Worm (Caenorhabditis elegans) whole organism, L3 larva: ENCODE data around the gene F56D6.6.

ENCODE experiments used
- R02D3.7 ChIP-seq: fragments of 150-350 bp; optimal IDR thresholded peaks from 2 replicates; lab custom pipeline; 2014; ENCODE audit warnings: missing biosample characterization, missing genetic modification characterization
- aly-2 ChIP-seq: fragments of 150-350 bp; optimal IDR thresholded peaks from 2 replicates; lab custom pipeline; 2014; ENCODE audit warnings: missing biosample characterization, missing genetic modification characterization
- ama-1 ChIP-seq: fragments of 150-350 bp; optimal IDR thresholded peaks from 2 replicates; lab custom pipeline; 2018
- ceh-16 ChIP-seq: sonication (generic microtip); optimal IDR thresholded peaks from 2 replicates; lab custom pipeline; 2017; ENCODE audit warnings: missing biosample characterization, missing genetic modification characterization
- daf-12 ChIP-seq: fragments of 150-350 bp; optimal IDR thresholded peaks from 2 replicates; lab custom pipeline; 2014; ENCODE audit warnings: missing biosample characterization, missing genetic modification reagents, missing genetic modification characterization
- egl-5 ChIP-seq: fragments of 150-350 bp; optimal IDR thresholded peaks from 2 replicates; lab custom pipeline; 2017; ENCODE audit warnings: missing biosample characterization, missing genetic modification reagents, missing genetic modification characterization, inconsistent platforms
- elt-1 ChIP-seq: fragments of 150-350 bp; optimal IDR thresholded peaks from 2 replicates; lab custom pipeline; 2014; ENCODE audit warnings: missing biosample characterization, missing genetic modification characterization
- elt-2 ChIP-seq: sonication (generic microtip); optimal IDR thresholded peaks from 2 replicates; lab custom pipeline; 2016; ENCODE audit warnings: missing genetic modification reagents, mild to moderate bottlenecking, missing genetic modification characterization, missing compliant biosample characterization
- elt-3 ChIP-seq, 3 experiments: fragments of 150-350 bp in 1 of 3; sonication (generic microtip) in 2 of 3; optimal IDR thresholded peaks; 2 replicates in 2 of 3; 4 replicates in 1 of 3; lab custom pipeline; 2014 to 2017; ENCODE audit warnings: missing biosample characterization in 3 of 3, missing genetic modification characterization in 3 of 3
- fkh-2 ChIP-seq: fragments of 150-350 bp; optimal IDR thresholded peaks from 2 replicates; lab custom pipeline; 2014; ENCODE audit warnings: missing biosample characterization, missing genetic modification reagents, missing genetic modification characterization
- fos-1 ChIP-seq: fragments of 150-350 bp; optimal IDR thresholded peaks from 2 replicates; lab custom pipeline; 2014; ENCODE audit warnings: missing biosample characterization, missing genetic modification characterization
- jun-1 ChIP-seq: fragments of 150-350 bp; optimal IDR thresholded peaks from 2 replicates; lab custom pipeline; 2014; ENCODE audit warnings: missing biosample characterization, missing genetic modification reagents, missing genetic modification characterization
- lin-15B ChIP-seq: fragments of 150-350 bp; optimal IDR thresholded peaks from 2 replicates; lab custom pipeline; 2014; ENCODE audit warnings: missing biosample characterization, missing genetic modification characterization
- lin-39 ChIP-seq: fragments of 150-350 bp; optimal IDR thresholded peaks from 2 replicates; lab custom pipeline; 2018; ENCODE audit warnings: missing biosample characterization, missing genetic modification reagents, missing genetic modification characterization
- lsy-12 ChIP-seq: sonication (generic microtip); optimal IDR thresholded peaks from 2 replicates; lab custom pipeline; 2016; ENCODE audit warnings: mild to moderate bottlenecking, missing genetic modification characterization, missing compliant biosample characterization
- mdl-1 ChIP-seq: fragments of 150-350 bp; optimal IDR thresholded peaks from 2 replicates; lab custom pipeline; 2014; ENCODE audit warnings: missing biosample characterization, missing genetic modification characterization
- nfya-1 ChIP-seq: sonication (generic microtip); optimal IDR thresholded peaks from 2 replicates; lab custom pipeline; 2017; ENCODE audit warnings: missing genetic modification characterization, mild to moderate bottlenecking, missing compliant biosample characterization, antibody characterized with exemption, moderate library complexity; ENCODE audit not compliant: insufficient read depth
- nhr-25 ChIP-seq: sonication (generic microtip); optimal IDR thresholded peaks from 2 replicates; lab custom pipeline; 2017; ENCODE audit warnings: missing biosample characterization, missing genetic modification characterization
- nhr-28 ChIP-seq: fragments of 150-350 bp; optimal IDR thresholded peaks from 2 replicates; lab custom pipeline; 2014; ENCODE audit warnings: missing biosample characterization, missing genetic modification characterization
- nhr-43 ChIP-seq: sonication (generic microtip); optimal IDR thresholded peaks from 2 replicates; lab custom pipeline; 2016; ENCODE audit warnings: mild to moderate bottlenecking, missing genetic modification characterization, missing compliant biosample characterization; ENCODE audit not compliant: poor library complexity, severe bottlenecking
- nhr-67 ChIP-seq: fragments of 150-350 bp; optimal IDR thresholded peaks from 2 replicates; lab custom pipeline; 2014; ENCODE audit warnings: missing biosample characterization, missing genetic modification characterization
- nhr-77 ChIP-seq: fragments of 150-350 bp; optimal IDR thresholded peaks from 2 replicates; lab custom pipeline; 2014; ENCODE audit warnings: missing biosample characterization, missing genetic modification characterization
- pha-4 ChIP-seq: fragments of 150-350 bp; optimal IDR thresholded peaks from 2 replicates; lab custom pipeline; 2014; ENCODE audit warnings: missing biosample characterization, missing genetic modification reagents, missing genetic modification characterization
- pqm-1 ChIP-seq: fragments of 150-350 bp; optimal IDR thresholded peaks from 2 replicates; lab custom pipeline; 2017; ENCODE audit warnings: missing biosample characterization, missing genetic modification characterization, inconsistent platforms
- skn-1 ChIP-seq: fragments of 150-350 bp; optimal IDR thresholded peaks from 2 replicates; lab custom pipeline; 2014; ENCODE audit warnings: missing biosample characterization, missing genetic modification characterization
- tbx-2 ChIP-seq: sonication (generic microtip); optimal IDR thresholded peaks from 2 replicates; lab custom pipeline; 2016; ENCODE audit warnings: mild to moderate bottlenecking, missing genetic modification characterization, missing compliant biosample characterization
- unc-39 ChIP-seq: sonication (generic microtip); optimal IDR thresholded peaks from 4 replicates; lab custom pipeline; 2017; ENCODE audit warnings: missing biosample characterization, missing genetic modification characterization
- zag-1 ChIP-seq: fragments of 150-350 bp; optimal IDR thresholded peaks from 2 replicates; lab custom pipeline; 2014; ENCODE audit warnings: missing biosample characterization, missing genetic modification characterization
- ztf-4 ChIP-seq: fragments of 150-350 bp; optimal IDR thresholded peaks from 2 replicates; lab custom pipeline; 2014; ENCODE audit warnings: missing biosample characterization, missing genetic modification characterization

Gene F56D6.6

DNA sequence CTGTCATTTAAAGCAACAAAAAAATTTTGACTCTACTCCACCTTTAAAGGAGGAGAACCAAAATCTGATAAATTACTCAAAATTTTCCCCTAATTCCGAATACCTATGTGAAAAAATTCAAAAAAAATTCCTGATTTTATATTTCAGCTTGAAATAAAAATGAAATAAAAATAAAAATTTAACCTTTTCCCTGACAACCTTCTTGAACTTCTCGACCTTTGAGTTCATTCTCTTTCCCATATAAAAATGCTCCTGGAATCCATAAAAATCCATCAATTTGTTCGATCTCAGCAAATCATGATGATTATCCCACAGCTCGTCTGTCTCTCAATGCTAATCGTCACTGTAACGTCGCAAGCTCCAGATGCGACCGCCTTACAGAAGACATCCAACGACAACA is at the start of gene F56D6.6:
F56D6.6 (plus strand) TSS at position 301 of the 400 bp plus-strand sequence.
- TF ChIP-seq nhr-25 (tag; lab: Kevin White, UChicago) (no peak), elt-2 (no peak), nhr-28 (tag; lab: Kevin White, UChicago) (no peak)

ce11 chrIV:3853557-3853956 is 49.5 kb upstream of the F56D6.6 start:
- TF ChIP-seq nfya-1 (tag; lab: Kevin White, UChicago) (no peak), ztf-4 (tag; lab: Kevin White, UChicago) (no peak), elt-1 (tag; lab: Kevin White, UChicago) (no peak), aly-2 (tag; lab: Kevin White, UChicago) (no peak), nhr-25 (tag; lab: Kevin White, UChicago) (no peak), ceh-16 (tag; lab: Kevin White, UChicago) (no peak), pqm-1 (tag; lab: Kevin White, UChicago) (no peak), lsy-12 (tag; lab: Kevin White, UChicago) (no peak), zag-1 (no peak), mdl-1 (tag; lab: Kevin White, UChicago) (no peak)

DNA sequence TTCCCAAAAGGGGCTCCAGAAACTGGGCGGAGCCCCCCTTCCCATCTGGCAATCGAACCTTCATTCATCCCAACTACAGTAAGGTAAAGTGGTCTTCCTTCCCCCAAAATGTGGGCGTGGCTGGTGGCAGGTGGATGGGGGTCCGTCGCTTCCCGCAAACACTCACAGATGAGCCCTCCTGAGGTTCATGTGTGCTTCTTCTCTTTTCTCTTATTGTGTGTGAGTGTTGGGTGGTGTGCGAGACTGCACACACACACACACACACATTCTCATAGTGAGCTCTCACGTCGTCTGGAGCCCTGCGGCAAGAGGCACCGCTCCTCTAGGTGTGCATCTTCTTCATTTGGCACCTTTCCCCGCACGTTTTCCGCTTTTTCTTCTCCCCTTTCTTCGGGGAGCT is 48.4 kb upstream of the F56D6.6 start:
- TF ChIP-seq fos-1 (no peak), nfya-1 (tag; lab: Kevin White, UChicago) (peak; percentile 9)

DNA sequence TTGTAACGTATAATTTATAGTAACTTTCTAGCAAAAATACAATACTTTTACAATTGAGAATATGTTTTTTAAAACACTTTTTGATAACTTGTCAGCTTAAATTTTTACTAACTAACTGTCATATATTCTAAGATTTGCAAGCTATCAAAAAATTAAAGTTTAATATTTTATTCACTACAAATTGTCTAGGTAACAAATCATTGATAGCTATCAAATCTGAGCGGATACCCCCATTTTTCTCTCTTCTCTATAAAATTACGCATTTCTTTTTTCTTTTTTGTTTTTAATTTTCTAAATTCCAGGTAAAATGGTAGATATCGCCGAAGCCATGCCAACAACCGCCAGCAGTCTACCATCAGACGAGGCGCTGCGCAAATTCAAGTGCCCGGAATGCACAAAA is 47.5 kb upstream of the F56D6.6 start, which contains the start of gene zag-1:
zag-1 (plus strand) TSS at position 301 of the 400 bp plus-strand sequence.
- TF ChIP-seq nhr-67 (tag; lab: Kevin White, UChicago) (no peak), fkh-2 (no peak), unc-39 (tag; lab: Kevin White, UChicago) (no peak), fos-1 (no peak), lin-39 (no peak), nhr-77 (tag; lab: Kevin White, UChicago) (no peak), zag-1 (no peak)

DNA sequence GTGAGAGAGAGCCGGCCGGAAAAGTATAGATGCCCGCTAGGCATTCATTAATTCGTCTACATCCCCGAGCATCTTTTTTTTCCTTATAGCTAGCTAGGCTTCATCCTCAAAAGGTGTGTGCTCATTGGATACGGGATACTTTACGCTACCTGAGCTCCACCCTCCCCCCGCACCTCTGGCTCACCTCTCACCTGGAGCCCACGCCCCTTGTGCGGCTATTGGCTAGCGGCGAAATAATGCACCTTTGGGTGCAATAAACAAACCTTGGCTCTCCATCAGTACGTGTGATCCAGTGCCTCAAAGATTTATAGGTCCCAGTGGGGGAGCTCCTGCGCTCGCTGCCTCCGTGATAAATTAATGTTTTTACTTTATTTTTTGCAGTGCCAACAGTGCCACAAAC is 46.9 kb upstream of the F56D6.6 start:
- TF ChIP-seq ama-1 (lab: Kevin White, UChicago) (no peak), lin-15B (tag; lab: Kevin White, UChicago) (no peak), jun-1 (tag; lab: Kevin White, UChicago) (no peak), fkh-2 (no peak), lin-39 (peak; percentile 21), nfya-1 (tag; lab: Kevin White, UChicago) (peak; percentile 65), skn-1 (tag; lab: Kevin White, UChicago) (no peak)

ce11 chrIV:3857999-3858552 is 45.0 kb upstream of the F56D6.6 start:
- no peak for TF ChIP-seq mdl-1 (tag; lab: Kevin White, UChicago)
- TF ChIP-seq lin-39: peak; percentile 7

DNA sequence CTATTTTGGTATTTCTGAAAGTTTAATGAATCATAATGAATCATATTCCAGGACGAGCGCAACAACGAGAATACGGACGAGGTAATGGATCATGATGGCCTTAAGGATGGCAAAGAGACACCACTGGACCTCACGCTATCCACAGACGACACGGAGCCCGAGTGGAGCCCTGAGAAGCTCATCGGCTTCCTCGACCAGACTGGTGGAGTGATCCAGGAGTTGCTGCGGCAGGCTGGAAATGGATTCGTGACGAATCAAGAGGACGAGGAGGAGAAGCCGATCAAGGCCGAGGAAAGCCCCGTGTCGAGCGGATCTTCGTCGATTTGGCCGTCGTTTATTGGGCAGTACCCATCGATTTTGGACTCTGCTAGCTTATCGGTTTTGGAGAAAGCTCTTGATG is 43.5 kb upstream of the F56D6.6 start:
- no peak for TF ChIP-seq skn-1 (tag; lab: Kevin White, UChicago)
- TF ChIP-seq daf-12 (tag; lab: Kevin White, UChicago): no peak
- TF ChIP-seq egl-5 (tag; lab: Kevin White, UChicago): no peak
- no peak for TF ChIP-seq aly-2 (tag; lab: Kevin White, UChicago)
- TF ChIP-seq elt-2: no peak

DNA sequence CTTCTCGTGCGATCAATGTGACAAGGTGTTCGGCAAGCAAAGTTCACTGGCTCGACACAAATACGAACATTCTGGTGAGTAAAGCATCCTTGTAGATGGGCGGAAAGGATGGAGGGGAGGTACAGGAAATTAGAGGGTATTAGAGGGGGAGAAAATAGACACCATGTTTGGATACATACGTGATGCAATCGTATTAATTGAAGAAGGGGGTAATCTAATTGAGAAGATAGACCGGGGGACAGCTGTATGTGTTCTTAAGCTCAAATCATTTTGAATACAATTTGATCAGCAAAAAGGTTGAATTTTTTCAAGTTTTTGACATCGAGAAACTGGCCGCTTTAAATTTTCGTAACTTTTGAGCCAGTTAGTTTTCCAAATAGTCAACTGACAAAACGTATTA is 42.6 kb upstream of the F56D6.6 start:
- TF ChIP-seq pha-4 (tag; lab: Kevin White, UChicago): no peak
- no peak for TF ChIP-seq lin-15B (tag; lab: Kevin White, UChicago)
- no peak for TF ChIP-seq tbx-2
- TF ChIP-seq R02D3.7 (tag; lab: Kevin White, UChicago): no peak
- no peak for TF ChIP-seq elt-3 (tag; optimal IDR thresholded peaks at IDR 0.05; lab: Kevin White, UChicago)
- TF ChIP-seq nhr-43 (tag; lab: Kevin White, UChicago): no peak
- TF ChIP-seq fkh-2: no peak
- TF ChIP-seq, all 47 proteins: peak for 0
